Worm (Caenorhabditis elegans) whole organism, young adult: ENCODE results near the gene D1086.2.
A peak's percentile ranks its signal among the peaks of the same experiment; 100 is the strongest.

Experiments
- B0261.1 ChIP-seq: sonication (generic microtip); optimal IDR thresholded peaks from 2 replicates; lab custom pipeline; 2016; ENCODE audit warnings: mild to moderate bottlenecking, missing genetic modification characterization, moderate library complexity, missing compliant biosample characterization
- F22D6.2 ChIP-seq: sonication (generic microtip); optimal IDR thresholded peaks from 2 replicates; lab custom pipeline; 2016; ENCODE audit warnings: mild to moderate bottlenecking, missing genetic modification characterization, missing compliant biosample characterization
- F37B4.10 ChIP-seq: fragments of 200-800 bp; sonication (Bioruptor generic); IDR thresholded peaks from 2 replicates; pipeline ENCODE4 v1.3.6; 2022; ENCODE audit warnings: missing genetic modification characterization, missing compliant biosample characterization
- F52B5.7 ChIP-seq: sonication (generic microtip); optimal IDR thresholded peaks from 2 replicates; lab custom pipeline; 2016; ENCODE audit warnings: mild to moderate bottlenecking, missing genetic modification characterization, missing compliant biosample characterization
- Y53F4B.3 ChIP-seq: fragments of 200-800 bp; sonication (Bioruptor generic); IDR thresholded peaks from 2 replicates; pipeline ENCODE4 v1.3.6; 2022; ENCODE audit warnings: missing genetic modification reagents, missing genetic modification characterization, missing compliant biosample characterization
- Y67H2A.10 ChIP-seq: fragments of 200-800 bp; sonication (Bioruptor generic); conservative IDR thresholded peaks from 2 replicates; pipeline ENCODE4 v1.3.6; 2022; ENCODE audit warnings: missing genetic modification reagents, missing genetic modification characterization, missing compliant biosample characterization
- akir-1 ChIP-seq: fragments of 200-800 bp; sonication (Bioruptor generic); optimal IDR thresholded peaks from 2 replicates; lab custom pipeline; 2018; ENCODE audit warnings: mild to moderate bottlenecking, missing genetic modification characterization, moderate library complexity, missing compliant biosample characterization
- ama-1 ChIP-seq, 3 experiments: fragments of 150-350 bp in 1 of 3; sonication (generic microtip) in 2 of 3; optimal IDR thresholded peaks; 2 replicates each; lab custom pipeline; 2014 to 2018; ENCODE audit warnings: missing biosample characterization in 2 of 3, missing genetic modification characterization in 2 of 3, missing genetic modification reagents in 2 of 3
- aptf-3 ChIP-seq: fragments of 200-800 bp; sonication (Bioruptor generic); IDR thresholded peaks from 2 replicates; pipeline ENCODE4 v1.3.6; 2022; ENCODE audit warnings: missing genetic modification characterization, missing compliant biosample characterization
- attf-3 ChIP-seq: fragments of 200-800 bp; sonication (Bioruptor generic); conservative IDR thresholded peaks from 2 replicates; pipeline ENCODE4 v1.3.6; 2022; ENCODE audit warnings: missing genetic modification reagents, missing genetic modification characterization, missing compliant biosample characterization
- cebp-1 ChIP-seq, 2 experiments: fragments of 200-800 bp in 1 of 2; sonication (Bioruptor generic) in 1 of 2; sonication (generic microtip) in 1 of 2; IDR thresholded peaks in 1 of 2; optimal IDR thresholded peaks in 1 of 2; 2 replicates each; pipeline versions ENCODE4 v1.3.6 to Lab custom; 2017 to 2022; ENCODE audit warnings: missing compliant biosample characterization in 2 of 2, missing genetic modification characterization in 2 of 2, mild to moderate bottlenecking in 1 of 2, missing genetic modification reagents in 1 of 2, moderate library complexity in 1 of 2
- ceh-27 ChIP-seq: fragments of 200-800 bp; sonication (Bioruptor generic); optimal IDR thresholded peaks from 2 replicates; lab custom pipeline; 2018; ENCODE audit warnings: mild to moderate bottlenecking, missing genetic modification characterization, moderate library complexity, missing compliant biosample characterization
- ceh-40 ChIP-seq: fragments of 200-800 bp; sonication (Bioruptor generic); IDR thresholded peaks from 2 replicates; pipeline ENCODE4 v1.3.6; 2022; ENCODE audit warnings: missing genetic modification characterization, missing compliant biosample characterization
- ceh-58 ChIP-seq: fragments of 200-800 bp; sonication (Bioruptor generic); IDR thresholded peaks from 2 replicates; pipeline ENCODE4 v1.3.6; 2022; ENCODE audit warnings: missing genetic modification characterization, missing compliant biosample characterization
- ceh-79 ChIP-seq: sonication (generic microtip); optimal IDR thresholded peaks from 2 replicates; lab custom pipeline; 2017; ENCODE audit warnings: mild to moderate bottlenecking, missing genetic modification characterization, missing compliant biosample characterization
- ceh-91 ChIP-seq: fragments of 200-800 bp; sonication (Bioruptor generic); IDR thresholded peaks from 2 replicates; pipeline ENCODE4 v1.3.6; 2022; ENCODE audit warnings: missing genetic modification reagents, missing genetic modification characterization, missing compliant biosample characterization
- dox-1 ChIP-seq: fragments of 200-800 bp; sonication (Bioruptor generic); IDR thresholded peaks from 2 replicates; pipeline ENCODE4 v1.3.6; 2022; ENCODE audit warnings: missing genetic modification reagents, missing genetic modification characterization, missing compliant biosample characterization
- dpl-1 ChIP-seq: fragments of 150-350 bp; optimal IDR thresholded peaks from 2 replicates; lab custom pipeline; 2014; ENCODE audit warnings: missing biosample characterization, missing genetic modification reagents, missing genetic modification characterization
- efl-1 ChIP-seq: fragments of 150-350 bp; optimal IDR thresholded peaks from 2 replicates; lab custom pipeline; 2014; ENCODE audit warnings: missing biosample characterization, missing genetic modification reagents, missing genetic modification characterization
- him-1 ChIP-seq: sonication (generic microtip); optimal IDR thresholded peaks from 2 replicates; lab custom pipeline; 2016; ENCODE audit warnings: missing genotype, missing genetic modification reagents, missing genetic modification characterization, missing compliant biosample characterization
- hmg-1.2 ChIP-seq: fragments of 200-800 bp; sonication (Bioruptor generic); IDR thresholded peaks from 2 replicates; pipeline ENCODE4 v1.3.6; 2022; ENCODE audit warnings: missing genetic modification reagents, missing genetic modification characterization, missing compliant biosample characterization
- lsl-1 ChIP-seq: fragments of 200-800 bp; sonication (Bioruptor generic); optimal IDR thresholded peaks from 2 replicates; lab custom pipeline; 2018; ENCODE audit warnings: mild to moderate bottlenecking, missing genetic modification characterization, moderate library complexity, missing compliant biosample characterization
- madf-6 ChIP-seq: fragments of 200-800 bp; sonication (Bioruptor generic); IDR thresholded peaks from 2 replicates; pipeline ENCODE4 v1.3.6; 2022; ENCODE audit warnings: missing genetic modification reagents, missing genetic modification characterization, missing compliant biosample characterization
- madf-8 ChIP-seq: fragments of 200-800 bp; sonication (Bioruptor generic); conservative IDR thresholded peaks from 2 replicates; pipeline ENCODE4 v1.3.6; 2022; ENCODE audit warnings: missing genetic modification reagents, missing genetic modification characterization, missing compliant biosample characterization
- nfya-1 ChIP-seq: sonication (generic microtip); optimal IDR thresholded peaks from 2 replicates; lab custom pipeline; 2017; ENCODE audit warnings: antibody characterized with exemption, missing compliant biosample characterization, missing genetic modification characterization, borderline replicate concordance; ENCODE audit not compliant: insufficient read depth
- nfyb-1 ChIP-seq: fragments of 200-800 bp; sonication (Bioruptor generic); IDR thresholded peaks from 2 replicates; pipeline ENCODE4 v1.3.6; 2022; ENCODE audit warnings: missing genetic modification reagents, missing genetic modification characterization, missing compliant biosample characterization
- nhr-120 ChIP-seq: fragments of 200-800 bp; sonication (Bioruptor generic); IDR thresholded peaks from 2 replicates; pipeline ENCODE4 v1.3.6; 2022; ENCODE audit warnings: missing genetic modification characterization, missing compliant biosample characterization
- nhr-27 ChIP-seq: fragments of 200-800 bp; sonication (Bioruptor generic); optimal IDR thresholded peaks from 2 replicates; lab custom pipeline; 2018; ENCODE audit warnings: mild to moderate bottlenecking, missing genetic modification characterization, moderate library complexity, missing compliant biosample characterization
- nhr-80 ChIP-seq: sonication (generic microtip); optimal IDR thresholded peaks from 2 replicates; lab custom pipeline; 2016; ENCODE audit warnings: missing genetic modification characterization, missing compliant biosample characterization
- nhr-90 ChIP-seq: sonication (generic microtip); optimal IDR thresholded peaks from 2 replicates; lab custom pipeline; 2016; ENCODE audit warnings: missing genotype, mild to moderate bottlenecking, missing genetic modification characterization, missing compliant biosample characterization
- rec-8 ChIP-seq, 2 experiments: sonication (generic microtip); optimal IDR thresholded peaks; 2 replicates each; lab custom pipeline; 2016; ENCODE audit warnings: mild to moderate bottlenecking in 2 of 2, missing genetic modification characterization in 2 of 2, missing genetic modification reagents in 2 of 2, missing genotype in 2 of 2, missing biosample characterization in 1 of 2, missing compliant biosample characterization in 1 of 2, moderate library complexity in 1 of 2
- rpc-1 ChIP-seq, 2 experiments: fragments of 150-350 bp in 1 of 2; sonication (generic microtip) in 1 of 2; optimal IDR thresholded peaks; 2 replicates each; lab custom pipeline; 2014 to 2018; ENCODE audit warnings: missing biosample characterization in 1 of 2, missing genetic modification characterization in 1 of 2, missing genetic modification reagents in 1 of 2, missing genotype in 1 of 2
- tlf-1 ChIP-seq: fragments of 200-800 bp; sonication (Bioruptor generic); optimal IDR thresholded peaks from 2 replicates; lab custom pipeline; 2018; ENCODE audit warnings: mild to moderate bottlenecking, missing genetic modification characterization, missing compliant biosample characterization
- ztf-28 ChIP-seq: fragments of 200-800 bp; sonication (Bioruptor generic); IDR thresholded peaks from 2 replicates; pipeline ENCODE4 v1.3.6; 2022; ENCODE audit warnings: missing genetic modification reagents, missing genetic modification characterization, missing compliant biosample characterization

The D1086.2 gene

ce11 chrV:14130226-14130625 is 31.8 kb upstream of the D1086.2 start:
- no peak for TF ChIP-seq Y67H2A.10 (GFP tag; lab: Robert Waterston, UW)
- TF ChIP-seq, all 124 proteins: peak for 0

ce11 chrV:14128858-14129257 is 30.4 kb upstream of the D1086.2 start:
- TF ChIP-seq akir-1 (GFP tag; lab: Kevin White, UChicago): no peak
- no peak for TF ChIP-seq ztf-28
- TF ChIP-seq Y53F4B.3 (GFP tag; lab: Robert Waterston, UW): no peak
- no peak for TF ChIP-seq him-1 (tag; lab: Kevin White, UChicago)
- TF ChIP-seq dox-1 (GFP tag; lab: Robert Waterston, UW): no peak
- TF ChIP-seq F22D6.2: no peak
- no peak for TF ChIP-seq efl-1 (GFP tag; lab: Kevin White, UChicago)
- no peak for TF ChIP-seq rpc-1 (optimal IDR thresholded peaks at IDR 0.05; lab: Kevin White, UChicago)
- TF ChIP-seq rpc-1 (tag; optimal IDR thresholded peaks at IDR 0.05; lab: Kevin White, UChicago): no peak
- no peak for TF ChIP-seq ama-1 (optimal IDR thresholded peaks at IDR 0.05; lab: Kevin White, UChicago)
- no peak for TF ChIP-seq ama-1 (GFP tag; optimal IDR thresholded peaks at IDR 0.05; lab: Kevin White, UChicago)
- no peak for TF ChIP-seq dpl-1 (GFP tag; lab: Kevin White, UChicago)
- no peak for TF ChIP-seq nfya-1 (tag; lab: Kevin White, UChicago)
- no peak for TF ChIP-seq ceh-40 (GFP tag; lab: Robert Waterston, UW)
- TF ChIP-seq attf-3 (GFP tag; lab: Robert Waterston, UW): no peak
- TF ChIP-seq nhr-90 (tag; lab: Kevin White, UChicago): no peak
- TF ChIP-seq nhr-120 (GFP tag; lab: Robert Waterston, UW): no peak
- TF ChIP-seq B0261.1: no peak
- TF ChIP-seq cebp-1 (GFP tag; IDR thresholded peaks at IDR 0.05; lab: Robert Waterston, UW): no peak
- TF ChIP-seq cebp-1 (tag; optimal IDR thresholded peaks at IDR 0.05; lab: Kevin White, UChicago): no peak

- TF ChIP-seq ceh-58 (GFP tag; lab: Robert Waterston, UW): no peak
- peak; percentile 31; the same call in 1 of the 2 replicates for TF ChIP-seq hmg-1.2 (GFP tag; lab: Robert Waterston, UW)
- no peak for TF ChIP-seq ceh-27 (GFP tag; lab: Kevin White, UChicago)
- TF ChIP-seq nhr-27: no peak
- TF ChIP-seq rec-8 (tag; optimal IDR thresholded peaks at IDR 0.05; lab: Kevin White, UChicago): no peak
- TF ChIP-seq tlf-1 (GFP tag; lab: Kevin White, UChicago): no peak
- no peak for TF ChIP-seq madf-6 (GFP tag; lab: Robert Waterston, UW)
- TF ChIP-seq lsl-1 (GFP tag; lab: Kevin White, UChicago): no peak
- TF ChIP-seq nfyb-1 (GFP tag; lab: Robert Waterston, UW): no peak
- no peak for TF ChIP-seq ceh-79
- TF ChIP-seq aptf-3 (GFP tag; lab: Robert Waterston, UW): no peak
- no peak for TF ChIP-seq ceh-91 (GFP tag; lab: Robert Waterston, UW)
- TF ChIP-seq F52B5.7: no peak
- peak; percentile 72 for TF ChIP-seq nhr-80 (tag; lab: Kevin White, UChicago)
- TF ChIP-seq dox-1 (GFP tag; lab: Robert Waterston, UW): peak; percentile 37; the same call in 1 of the 2 replicates
- no peak for TF ChIP-seq F37B4.10 (GFP tag; lab: Robert Waterston, UW)
- no peak for TF ChIP-seq madf-8
Observed at ce11 chrV:14127834-14128233, 29.4 kb upstream of the D1086.2 start.
